Worm (Caenorhabditis elegans) whole organism, L4/young adult: ENCODE data around the gene F08F3.4.

Experiments used
- dao-5 ChIP-seq: sonication (generic microtip); optimal IDR thresholded peaks from 2 replicates; lab custom pipeline; 2016; ENCODE audit warnings: missing genotype, missing genetic modification characterization, moderate library complexity, missing compliant biosample characterization
- him-1 ChIP-seq: sonication (generic microtip); optimal IDR thresholded peaks from 2 replicates; lab custom pipeline; 2016; ENCODE audit warnings: missing genotype, missing genetic modification reagents, missing genetic modification characterization, missing compliant biosample characterization

ce11 chrV:5427860-5428259 is 17.1 kb downstream of the F08F3.4 start, which contains the start of gene rhr-1:
- no peak for TF ChIP-seq him-1 (tag; lab: Kevin White, UChicago)
- no peak for TF ChIP-seq dao-5 (tag; lab: Kevin White, UChicago)
